Fruit fly (Drosophila melanogaster) whole organism, embryonic: ENCODE results near the gene CG8135.

Source experiments
- ATbp ChIP-seq: fragments of 200-800 bp; sonication (Bioruptor generic); optimal IDR thresholded peaks from 2 replicates; lab custom pipeline; 2017; ENCODE audit warnings: missing biosample characterization, mild to moderate bottlenecking, missing genetic modification characterization, missing genetic modification reagents
- BEAF-32 ChIP-seq: fragments of 200-800 bp; sonication (Bioruptor generic); optimal IDR thresholded peaks from 3 replicates; lab custom pipeline; 2017; ENCODE audit warnings: missing biosample characterization, missing genetic modification characterization, mild to moderate bottlenecking, moderate library complexity, missing genetic modification reagents
- Bgb ChIP-seq: fragments of 200-800 bp; sonication (Bioruptor generic); IDR thresholded peaks from 2 replicates; pipeline ENCODE4 v1.3.6; 2022; ENCODE audit warnings: missing biosample characterization, missing genetic modification characterization; ENCODE audit not compliant: partially characterized antibody
- CG10147 ChIP-seq: fragments of 200-800 bp; sonication (Bioruptor generic); optimal IDR thresholded peaks from 2 replicates; lab custom pipeline; 2019; ENCODE audit warnings: missing biosample characterization, mild to moderate bottlenecking, missing genetic modification characterization, moderate library complexity
- CG11093 ChIP-seq: fragments of 200-800 bp; sonication (Bioruptor generic); IDR thresholded peaks from 3 replicates; pipeline ENCODE4 v1.3.6; 2022; ENCODE audit warnings: missing biosample characterization, missing genetic modification characterization
- CG12299 ChIP-seq: fragments of 200-800 bp; sonication (Bioruptor generic); optimal IDR thresholded peaks from 2 replicates; lab custom pipeline; 2018; ENCODE audit warnings: missing biosample characterization, mild to moderate bottlenecking, missing genetic modification characterization
- CG13296 ChIP-seq: fragments of 200-800 bp; sonication (Bioruptor generic); optimal IDR thresholded peaks from 3 replicates; lab custom pipeline; 2018; ENCODE audit warnings: missing biosample characterization, mild to moderate bottlenecking, missing genetic modification characterization
- CG14050 ChIP-seq: fragments of 200-800 bp; sonication (Bioruptor generic); IDR thresholded peaks from 3 replicates; pipeline ENCODE4 v1.3.6; 2022; ENCODE audit warnings: missing biosample characterization, missing genetic modification characterization
- CG15601 ChIP-seq: fragments of 200-800 bp; sonication (Bioruptor generic); optimal IDR thresholded peaks from 3 replicates; lab custom pipeline; 2019; ENCODE audit warnings: missing biosample characterization, mild to moderate bottlenecking, missing genetic modification characterization, moderate library complexity
- CG17359 ChIP-seq: fragments of 200-800 bp; sonication (Bioruptor generic); optimal IDR thresholded peaks from 3 replicates; lab custom pipeline; 2018; ENCODE audit warnings: missing biosample characterization, mild to moderate bottlenecking, missing genetic modification characterization, moderate library complexity
- CG18619 ChIP-seq: fragments of 200-800 bp; sonication (Bioruptor generic); optimal IDR thresholded peaks from 3 replicates; lab custom pipeline; 2017; ENCODE audit warnings: missing biosample characterization, mild to moderate bottlenecking, missing genetic modification characterization
- CG2712 ChIP-seq: fragments of 200-800 bp; optimal IDR thresholded peaks from 3 replicates; lab custom pipeline; 2019; ENCODE audit warnings: missing biosample characterization, mild to moderate bottlenecking, missing genetic modification characterization, moderate library complexity
- CG30431 ChIP-seq: fragments of 200-800 bp; sonication (Bioruptor generic); optimal IDR thresholded peaks from 2 replicates; lab custom pipeline; 2017; ENCODE audit warnings: missing biosample characterization, missing genetic modification characterization
- CG34376 ChIP-seq: fragments of 200-800 bp; sonication (Bioruptor generic); optimal IDR thresholded peaks from 2 replicates; lab custom pipeline; 2018; ENCODE audit warnings: missing biosample characterization, mild to moderate bottlenecking, missing genetic modification characterization
- CG4282 ChIP-seq: fragments of 200-800 bp; sonication (Bioruptor generic); optimal IDR thresholded peaks from 2 replicates; lab custom pipeline; 2016; ENCODE audit warnings: missing biosample characterization, missing genetic modification characterization
- CG4328 ChIP-seq: fragments of 200-800 bp; sonication (Bioruptor generic); optimal IDR thresholded peaks from 3 replicates; lab custom pipeline; 2017; ENCODE audit warnings: missing biosample characterization, missing genetic modification reagents, missing genetic modification characterization
- CG43689 ChIP-seq: fragments of 200-800 bp; sonication (Bioruptor generic); IDR thresholded peaks from 2 replicates; pipeline ENCODE4 v1.3.6; 2022; ENCODE audit warnings: missing biosample characterization, missing genetic modification characterization
- CG6854 ChIP-seq: fragments of 200-800 bp; sonication (Bioruptor generic); optimal IDR thresholded peaks from 3 replicates; lab custom pipeline; 2017; ENCODE audit warnings: missing biosample characterization, mild to moderate bottlenecking, missing genetic modification characterization
- CG9437 ChIP-seq: fragments of 200-800 bp; sonication (Bioruptor generic); optimal IDR thresholded peaks from 2 replicates; lab custom pipeline; 2018; ENCODE audit warnings: missing biosample characterization, mild to moderate bottlenecking, missing genetic modification characterization
- CG9727 ChIP-seq: fragments of 200-800 bp; sonication (Bioruptor generic); optimal IDR thresholded peaks from 3 replicates; lab custom pipeline; 2017; ENCODE audit warnings: missing biosample characterization, mild to moderate bottlenecking, missing genetic modification characterization
- CG9817 ChIP-seq: fragments of 200-800 bp; sonication (Bioruptor generic); optimal IDR thresholded peaks from 2 replicates; lab custom pipeline; 2018; ENCODE audit warnings: missing biosample characterization, mild to moderate bottlenecking, missing genetic modification characterization, moderate library complexity
- CTCF ChIP-seq: fragments of 200-800 bp; sonication (Bioruptor generic); optimal IDR thresholded peaks from 2 replicates; lab custom pipeline; 2017; ENCODE audit warnings: missing biosample characterization, mild to moderate bottlenecking, missing genetic modification characterization, moderate library complexity
- Dip2 ChIP-seq: fragments of 200-800 bp; sonication (Bioruptor generic); IDR thresholded peaks from 2 replicates; pipeline ENCODE4 v1.3.6; 2022; ENCODE audit warnings: missing biosample characterization, missing genetic modification characterization
- Ets65A ChIP-seq: fragments of 200-800 bp; sonication (Bioruptor generic); peaks from one replicate; lab custom pipeline; 2016; ENCODE audit warnings: missing biosample characterization, missing genetic modification characterization
- HmgD ChIP-seq: fragments of 200-800 bp; sonication (Bioruptor generic); optimal IDR thresholded peaks from 3 replicates; lab custom pipeline; 2016; ENCODE audit warnings: missing biosample characterization, missing genetic modification characterization
- HmgZ ChIP-seq: fragments of 200-800 bp; sonication (Bioruptor generic); optimal IDR thresholded peaks from 2 replicates; lab custom pipeline; 2018; ENCODE audit warnings: missing biosample characterization, mild to moderate bottlenecking, missing genetic modification characterization
- Hsf ChIP-seq: fragments of 200-800 bp; sonication (Bioruptor generic); optimal IDR thresholded peaks from 3 replicates; lab custom pipeline; 2016; ENCODE audit warnings: missing biosample characterization, missing genetic modification characterization
- Med ChIP-seq: fragments of 200-800 bp; sonication (Bioruptor generic); peaks from one replicate; lab custom pipeline; 2016; ENCODE audit warnings: missing biosample characterization, missing genetic modification characterization, mild to moderate bottlenecking, inconsistent platforms, moderate library complexity
- Neu2 ChIP-seq: fragments of 200-800 bp; sonication (Bioruptor generic); optimal IDR thresholded peaks from 3 replicates; lab custom pipeline; 2016; ENCODE audit warnings: missing biosample characterization, missing genetic modification characterization, borderline replicate concordance
- Nf-YC ChIP-seq: fragments of 200-800 bp; optimal IDR thresholded peaks from 3 replicates; lab custom pipeline; 2019; ENCODE audit warnings: missing biosample characterization, mild to moderate bottlenecking, missing genetic modification characterization, moderate library complexity
- Spps ChIP-seq: fragments of 200-800 bp; sonication (Bioruptor generic); optimal IDR thresholded peaks from 2 replicates; lab custom pipeline; 2018; ENCODE audit warnings: missing biosample characterization, mild to moderate bottlenecking, missing genetic modification characterization
- Sry-β ChIP-seq: fragments of 200-800 bp; sonication (Bioruptor generic); optimal IDR thresholded peaks from 2 replicates; lab custom pipeline; 2018; ENCODE audit warnings: missing biosample characterization, mild to moderate bottlenecking, missing genetic modification characterization, moderate library complexity
- ab ChIP-seq: fragments of 200-800 bp; sonication (Bioruptor generic); optimal IDR thresholded peaks from 2 replicates; lab custom pipeline; 2016; ENCODE audit warnings: missing biosample characterization, missing genetic modification characterization
- ara ChIP-seq: fragments of 200-800 bp; sonication (Bioruptor generic); IDR thresholded peaks from 2 replicates; pipeline ENCODE4 v1.3.6; 2022; ENCODE audit warnings: missing biosample characterization, missing genetic modification characterization
- br ChIP-seq: fragments of >200 bp; optimal IDR thresholded peaks from 2 replicates; lab custom pipeline; 2017
- btn ChIP-seq: fragments of 200-800 bp; sonication (Bioruptor generic); optimal IDR thresholded peaks from 2 replicates; lab custom pipeline; 2016; ENCODE audit warnings: missing biosample characterization, missing genetic modification characterization
- chm ChIP-seq: fragments of 200-800 bp; sonication (Bioruptor generic); IDR thresholded peaks from 2 replicates; pipeline ENCODE4 v1.3.6; 2022; ENCODE audit warnings: missing biosample characterization, missing genetic modification characterization
- chn ChIP-seq: fragments of 200-800 bp; sonication (Bioruptor generic); optimal IDR thresholded peaks from 2 replicates; lab custom pipeline; 2016; ENCODE audit warnings: missing biosample characterization, missing genetic modification characterization
- cwo ChIP-seq: fragments of 200-800 bp; sonication (Bioruptor generic); optimal IDR thresholded peaks from 3 replicates; lab custom pipeline; 2017; ENCODE audit warnings: missing biosample characterization, missing genetic modification characterization, mild to moderate bottlenecking, moderate library complexity, missing genetic modification reagents
- kni ChIP-seq: fragments of 200-800 bp; sonication (Bioruptor generic); optimal IDR thresholded peaks from 3 replicates; lab custom pipeline; 2017; ENCODE audit warnings: mild to moderate bottlenecking, missing biosample characterization, missing genetic modification reagents, missing genetic modification characterization
- luna ChIP-seq: fragments of 200-800 bp; sonication (Bioruptor generic); optimal IDR thresholded peaks from 2 replicates; lab custom pipeline; 2016; ENCODE audit warnings: missing biosample characterization, missing genetic modification characterization
- mirr ChIP-seq: fragments of 200-800 bp; sonication (Bioruptor generic); optimal IDR thresholded peaks from 3 replicates; lab custom pipeline; 2018; ENCODE audit warnings: missing biosample characterization, mild to moderate bottlenecking, missing genetic modification characterization
- phol ChIP-seq: fragments of 200-800 bp; sonication (Bioruptor generic); optimal IDR thresholded peaks from 3 replicates; lab custom pipeline; 2018; ENCODE audit warnings: missing biosample characterization, mild to moderate bottlenecking, missing genetic modification characterization, moderate library complexity
- psq ChIP-seq: fragments of 200-800 bp; sonication (Bioruptor generic); optimal IDR thresholded peaks from 2 replicates; lab custom pipeline; 2017; ENCODE audit warnings: missing biosample characterization, missing genetic modification characterization
- run ChIP-seq: fragments of 200-800 bp; sonication (Bioruptor generic); optimal IDR thresholded peaks from 3 replicates; lab custom pipeline; 2018; ENCODE audit warnings: missing biosample characterization, mild to moderate bottlenecking, missing genetic modification characterization
- sim ChIP-seq: fragments of 200-800 bp; sonication (Bioruptor generic); IDR thresholded peaks from 2 replicates; pipeline ENCODE4 v1.3.6; 2022; ENCODE audit warnings: missing biosample characterization, missing genetic modification characterization
- sqz ChIP-seq: fragments of 200-800 bp; sonication (Bioruptor generic); optimal IDR thresholded peaks from 3 replicates; lab custom pipeline; 2018; ENCODE audit warnings: missing biosample characterization, mild to moderate bottlenecking, missing genetic modification characterization
- stc ChIP-seq: fragments of 200-800 bp; sonication (Bioruptor generic); IDR thresholded peaks from 2 replicates; pipeline ENCODE4 v1.3.6; 2022; ENCODE audit warnings: missing biosample characterization, missing genetic modification characterization
- tgo ChIP-seq: fragments of 200-800 bp; sonication (Bioruptor generic); IDR thresholded peaks from 3 replicates; pipeline ENCODE4 v1.3.6; 2022; ENCODE audit warnings: missing biosample characterization, missing genetic modification characterization
- trh ChIP-seq: fragments of 200-800 bp; sonication (Bioruptor generic); optimal IDR thresholded peaks from 2 replicates; lab custom pipeline; 2016; ENCODE audit warnings: missing biosample characterization, missing genetic modification characterization
- wek ChIP-seq: fragments of 200-800 bp; sonication (Bioruptor generic); optimal IDR thresholded peaks from 3 replicates; lab custom pipeline; 2018; ENCODE audit warnings: missing biosample characterization, mild to moderate bottlenecking, missing genetic modification characterization, moderate library complexity

The CG8135 gene

DNA sequence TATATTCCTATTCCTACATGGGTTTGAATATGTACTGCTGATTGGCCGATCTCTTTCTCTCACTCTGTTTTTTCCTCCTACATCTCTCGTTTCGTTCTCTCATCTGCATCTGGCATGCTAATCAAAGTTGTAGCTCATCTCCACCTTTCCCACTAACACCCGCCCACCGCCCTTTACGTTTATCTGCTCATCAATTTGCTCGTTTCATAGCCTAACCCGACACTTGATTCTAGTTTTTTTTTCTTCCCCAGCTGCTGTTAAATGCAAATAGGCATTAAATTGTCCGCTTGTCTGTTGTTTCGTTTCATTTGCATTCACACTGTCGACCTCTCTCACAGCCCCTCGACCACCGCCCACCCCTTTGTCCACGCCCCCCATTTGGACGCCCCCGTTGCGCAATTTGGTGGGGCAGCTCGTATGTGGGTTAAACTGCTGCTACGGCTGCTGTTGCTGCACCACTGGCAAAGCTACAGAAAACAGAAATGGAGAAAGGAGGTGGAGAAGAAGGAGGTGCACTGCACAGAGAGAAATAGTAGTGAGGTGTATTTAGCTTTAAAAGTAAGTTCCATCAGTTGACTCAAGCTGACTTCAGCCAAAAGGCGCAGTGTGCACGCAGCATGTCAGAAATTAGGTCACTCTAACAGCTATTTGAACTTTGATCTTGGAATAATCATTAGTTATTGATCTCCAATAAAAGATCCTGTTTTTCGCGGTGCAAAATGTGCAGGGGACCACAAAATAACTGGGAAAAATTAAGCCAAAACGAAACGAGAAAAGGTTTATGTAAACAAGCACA is 16.5 kb downstream of the CG8135 start (continued):
- TF ChIP-seq psq (GFP tag; lab: Kevin White, UChicago): no peak
- TF ChIP-seq CG9437 (GFP tag; lab: Kevin White, UChicago): no peak
- 0 out of 2 replicates have a peak, but pooled peaks have one; percentile 15 for TF ChIP-seq Bgb (GFP tag; lab: Robert Waterston, UW)
- TF ChIP-seq CG4328 (GFP tag; lab: Kevin White, UChicago): no peak
- no peak for TF ChIP-seq mirr
- no peak for TF ChIP-seq luna (GFP tag; lab: Kevin White, UChicago)
- TF ChIP-seq sqz (GFP tag; lab: Kevin White, UChicago): no peak
- no peak for TF ChIP-seq HmgD (GFP tag; lab: Kevin White, UChicago)
- no peak for TF ChIP-seq CG4282
- TF ChIP-seq Ets65A (GFP tag; lab: Kevin White, UChicago): peak; percentile 88
- no peak for TF ChIP-seq Neu2 (GFP tag; lab: Kevin White, UChicago)
- TF ChIP-seq BEAF-32 (GFP tag; lab: Kevin White, UChicago): no peak
- TF ChIP-seq CG9817 (tag; lab: Kevin White, UChicago): no peak
- TF ChIP-seq Hsf: no peak
- TF ChIP-seq CG2712: peak; percentile 9
- TF ChIP-seq CG17359 (tag; lab: Kevin White, UChicago): peak; percentile 49
- no peak for TF ChIP-seq trh (GFP tag; lab: Kevin White, UChicago)
- TF ChIP-seq cwo: no peak
- no peak for TF ChIP-seq CG30431 (GFP tag; lab: Kevin White, UChicago)
- TF ChIP-seq wek (GFP tag; lab: Kevin White, UChicago): no peak
- TF ChIP-seq CG10147 (GFP tag; lab: Kevin White, UChicago): no peak
- TF ChIP-seq ara (GFP tag; lab: Robert Waterston, UW): no peak
- no peak for TF ChIP-seq CG15601 (tag; lab: Kevin White, UChicago)
- no peak for TF ChIP-seq ab (GFP tag; lab: Kevin White, UChicago)
- TF ChIP-seq kni (GFP tag; lab: Kevin White, UChicago): no peak
- no peak for TF ChIP-seq chn (GFP tag; lab: Kevin White, UChicago)
- TF ChIP-seq stc (GFP tag; lab: Robert Waterston, UW): no peak
- no peak for TF ChIP-seq Spps (tag; lab: Kevin White, UChicago)
- TF ChIP-seq CG34376 (GFP tag; lab: Kevin White, UChicago): no peak
- no peak for TF ChIP-seq CG9727 (GFP tag; lab: Kevin White, UChicago)
- no peak for TF ChIP-seq CG14050 (GFP tag; lab: Robert Waterston, UW)
- no peak for TF ChIP-seq chm (GFP tag; lab: Robert Waterston, UW)
- TF ChIP-seq Med (GFP tag; lab: Kevin White, UChicago): peak; percentile 74
- TF ChIP-seq CG43689 (GFP tag; lab: Robert Waterston, UW): no peak
- no peak for TF ChIP-seq Nf-YC (tag; lab: Kevin White, UChicago)
- TF ChIP-seq HmgZ (tag; lab: Kevin White, UChicago): no peak
- no peak for TF ChIP-seq run
- no peak for TF ChIP-seq CG13296 (GFP tag; lab: Kevin White, UChicago)
- TF ChIP-seq CG11093 (GFP tag; lab: Robert Waterston, UW): no peak
- no peak for TF ChIP-seq CG18619 (GFP tag; lab: Kevin White, UChicago)
- peak; percentile 27 for TF ChIP-seq phol (tag; lab: Kevin White, UChicago)
- TF ChIP-seq btn: no peak
- TF ChIP-seq Sry-β (GFP tag; lab: Kevin White, UChicago): no peak
- TF ChIP-seq ATbp: no peak
- no peak for TF ChIP-seq CTCF
- TF ChIP-seq Dip2: no peak
- no peak for TF ChIP-seq CG12299 (tag; lab: Kevin White, UChicago)
- no peak for TF ChIP-seq br (lab: Kevin White, UChicago)
- TF ChIP-seq tgo (GFP tag; lab: Robert Waterston, UW): no peak
- TF ChIP-seq CG6854 (GFP tag; lab: Kevin White, UChicago): no peak
- TF ChIP-seq sim (GFP tag; lab: Robert Waterston, UW): no peak
